Worm (Caenorhabditis elegans): ENCODE measurements around the gene T02H6.4.

DNA sequence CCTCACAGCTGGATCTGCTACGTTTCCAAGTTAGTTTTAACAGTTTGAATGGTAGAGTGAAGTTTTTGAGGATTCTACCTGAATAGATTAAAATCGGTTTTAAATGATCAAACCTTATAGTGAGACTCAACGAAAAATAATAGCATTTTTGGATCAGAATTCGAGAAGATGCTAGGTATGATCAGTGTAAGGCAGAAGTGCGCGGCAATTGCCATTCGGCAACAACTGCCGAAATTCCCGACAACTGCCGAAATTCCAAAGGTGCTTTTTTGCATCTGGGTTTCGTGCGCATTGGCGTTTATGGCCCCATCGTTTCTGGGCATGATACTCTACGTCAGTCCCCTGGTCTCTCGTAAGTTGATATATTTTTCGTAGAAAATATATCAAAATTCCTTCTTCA is 6.4 kb upstream of the T02H6.4 start, which contains the start of gene T02H6.6:
- TF ChIP-seq syd-9 (tag; optimal IDR thresholded peaks at IDR 0.05) (no peak), pat-9 (tag; optimal IDR thresholded peaks at IDR 0.05) (no peak), fkh-10 (GFP tag; optimal IDR thresholded peaks at IDR 0.05) (no peak), lin-11 (tag; optimal IDR thresholded peaks at IDR 0.05) (no peak), C08G9.2 (tag; optimal IDR thresholded peaks at IDR 0.05) (no peak), pha-4 (tag; optimal IDR thresholded peaks at IDR 0.05) (no peak), hlh-6 (tag; optimal IDR thresholded peaks at IDR 0.05) (no peak), dmd-4 (tag; optimal IDR thresholded peaks at IDR 0.05; ENCODE audit: borderline replicate concordance) (no peak), pag-3 (tag; optimal IDR thresholded peaks at IDR 0.05; ENCODE audit: borderline replicate concordance) (no peak), nfya-1 (tag; optimal IDR thresholded peaks at IDR 0.05) (no peak), madf-2 (tag; optimal IDR thresholded peaks at IDR 0.05) (no peak), pros-1 (tag; optimal IDR thresholded peaks at IDR 0.05) (no peak), rnt-1 (tag; optimal IDR thresholded peaks at IDR 0.05) (no peak)
